Worm (Caenorhabditis elegans) whole organism, early embryonic: ENCODE measurements around the gene H04D03.4.

ENCODE experiments used
- B0310.2 ChIP-seq: sonication (generic microtip); optimal IDR thresholded peaks from 2 replicates; lab custom pipeline; 2016; ENCODE audit warnings: mild to moderate bottlenecking, missing genetic modification characterization, missing compliant biosample characterization
- F13C5.2 ChIP-seq: sonication (generic microtip); optimal IDR thresholded peaks from 2 replicates; lab custom pipeline; 2017; ENCODE audit warnings: mild to moderate bottlenecking, missing genetic modification characterization, inconsistent platforms, missing compliant biosample characterization
- aly-1 ChIP-seq: sonication (generic microtip); optimal IDR thresholded peaks from 2 replicates; lab custom pipeline; 2016; ENCODE audit warnings: missing genetic modification characterization, missing compliant biosample characterization
- ama-1 ChIP-seq: fragments of 150-350 bp; optimal IDR thresholded peaks from 2 replicates; lab custom pipeline; 2014
- ceh-13 ChIP-seq: fragments of 200-800 bp; sonication (Bioruptor generic); optimal IDR thresholded peaks from 2 replicates; lab custom pipeline; 2018; ENCODE audit warnings: mild to moderate bottlenecking, missing genetic modification characterization, missing compliant biosample characterization
- ceh-36 ChIP-seq: sonication (generic microtip); optimal IDR thresholded peaks from 2 replicates; lab custom pipeline; 2016; ENCODE audit warnings: missing genetic modification characterization, inconsistent platforms, missing compliant biosample characterization
- ets-7 ChIP-seq: sonication (generic microtip); optimal IDR thresholded peaks from 2 replicates; lab custom pipeline; 2016; ENCODE audit warnings: missing genotype, missing genetic modification characterization, missing compliant biosample characterization
- flt-1 ChIP-seq: fragments of 200-800 bp; sonication (Bioruptor generic); IDR thresholded peaks from 2 replicates; pipeline ENCODE4 v1.3.6; 2022; ENCODE audit warnings: missing genetic modification characterization, missing compliant biosample characterization
- hmbx-1 ChIP-seq: sonication (generic microtip); optimal IDR thresholded peaks from 2 replicates; lab custom pipeline; 2016; ENCODE audit warnings: mild to moderate bottlenecking, missing genetic modification characterization, missing compliant biosample characterization
- hmg-4 ChIP-seq: fragments of 200-800 bp; sonication (Bioruptor generic); optimal IDR thresholded peaks from 2 replicates; lab custom pipeline; 2018; ENCODE audit warnings: mild to moderate bottlenecking, missing genetic modification characterization, missing compliant biosample characterization
- hnd-1 ChIP-seq: sonication (generic microtip); optimal IDR thresholded peaks from 2 replicates; lab custom pipeline; 2016; ENCODE audit warnings: missing genetic modification characterization, missing compliant biosample characterization
- pes-1 ChIP-seq: fragments of 200-800 bp; sonication (Bioruptor generic); IDR thresholded peaks from 2 replicates; pipeline ENCODE4 v1.3.6; 2022; ENCODE audit warnings: missing genetic modification reagents, missing genetic modification characterization, missing compliant biosample characterization
- scrt-1 ChIP-seq: fragments of 200-800 bp; sonication (Bioruptor generic); IDR thresholded peaks from 2 replicates; pipeline ENCODE4 v1.3.6; 2022; ENCODE audit warnings: missing genetic modification characterization, missing compliant biosample characterization
- sea-1 ChIP-seq: fragments of 200-800 bp; sonication (Bioruptor generic); conservative IDR thresholded peaks from 2 replicates; pipeline ENCODE4 v1.3.6; 2022; ENCODE audit warnings: missing genetic modification characterization, missing compliant biosample characterization
- tbx-11 ChIP-seq: fragments of 200-800 bp; sonication (Bioruptor generic); IDR thresholded peaks from 2 replicates; pipeline ENCODE4 v1.3.6; 2022; ENCODE audit warnings: missing genetic modification characterization, missing compliant biosample characterization
- tbx-37 ChIP-seq: fragments of 200-800 bp; sonication (Bioruptor generic); conservative IDR thresholded peaks from 2 replicates; pipeline ENCODE4 v1.3.6; 2022; ENCODE audit warnings: missing genetic modification reagents, missing genetic modification characterization, missing compliant biosample characterization
- tra-4 ChIP-seq: sonication (generic microtip); optimal IDR thresholded peaks from 2 replicates; lab custom pipeline; 2017; ENCODE audit warnings: missing genetic modification characterization, missing compliant biosample characterization

H04D03.4 gene

DNA sequence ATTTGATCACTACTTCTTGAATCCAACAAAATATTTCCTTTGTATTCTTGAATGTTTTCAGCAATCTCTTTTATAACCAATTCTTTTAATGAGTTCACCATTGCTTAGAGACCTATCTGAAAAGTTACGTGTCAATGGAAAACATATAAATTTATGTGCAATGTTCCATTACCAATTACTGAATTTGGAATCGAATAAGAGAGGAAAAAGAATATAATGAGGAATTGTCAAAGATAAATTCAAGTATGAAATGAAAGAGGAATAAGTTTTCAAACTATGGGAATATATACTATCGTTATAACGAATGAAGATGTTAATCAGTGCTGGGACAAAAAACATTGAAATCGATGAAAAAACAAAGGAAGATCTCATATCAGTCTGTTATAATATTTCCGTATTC is at the start of gene H04D03.4:
H04D03.4 (minus strand) TSS at position 101 of the 400 bp plus-strand sequence.
- TF ChIP-seq tra-4 (no peak), ama-1 (lab: Kevin White, UChicago) (no peak), flt-1 (GFP tag; lab: Robert Waterston, UW) (no peak), tbx-37 (GFP tag; lab: Robert Waterston, UW) (no peak), ceh-13 (GFP tag; lab: Kevin White, UChicago) (no peak)

DNA sequence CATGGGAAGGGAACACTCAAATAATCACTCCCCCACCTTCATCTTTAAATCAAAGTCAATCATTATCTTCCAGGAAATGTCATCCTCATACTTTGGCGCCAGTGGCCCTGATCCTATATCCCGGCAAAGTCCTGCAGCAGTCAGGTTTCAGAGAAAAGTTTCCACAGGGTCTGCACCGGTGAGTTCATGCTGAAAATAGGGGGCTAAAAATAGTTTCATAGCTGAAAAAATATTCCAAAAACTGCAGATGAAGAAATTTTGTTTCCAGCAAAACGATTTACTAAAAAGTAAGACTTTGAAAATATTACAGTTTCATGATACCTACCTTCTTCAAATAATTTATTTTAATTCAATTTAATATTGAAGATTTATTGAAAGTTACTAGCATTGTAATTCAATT is 37.1 kb upstream of the H04D03.4 start, which contains the start of gene ptr-25:
ptr-25 (plus strand) TSS at position 73 of the 400 bp plus-strand sequence.
- no peak for TF ChIP-seq flt-1 (GFP tag; lab: Robert Waterston, UW)
- no peak for TF ChIP-seq tra-4
- TF ChIP-seq aly-1 (tag; lab: Kevin White, UChicago): no peak
- no peak for TF ChIP-seq hnd-1
- no peak for TF ChIP-seq ceh-36 (tag; lab: Kevin White, UChicago)
- TF ChIP-seq scrt-1: no peak
- no peak for TF ChIP-seq F13C5.2 (tag; lab: Kevin White, UChicago)
- TF ChIP-seq pes-1 (GFP tag; lab: Robert Waterston, UW): no peak
- TF ChIP-seq ama-1 (lab: Kevin White, UChicago): no peak
- no peak for TF ChIP-seq B0310.2 (tag; lab: Kevin White, UChicago)

DNA sequence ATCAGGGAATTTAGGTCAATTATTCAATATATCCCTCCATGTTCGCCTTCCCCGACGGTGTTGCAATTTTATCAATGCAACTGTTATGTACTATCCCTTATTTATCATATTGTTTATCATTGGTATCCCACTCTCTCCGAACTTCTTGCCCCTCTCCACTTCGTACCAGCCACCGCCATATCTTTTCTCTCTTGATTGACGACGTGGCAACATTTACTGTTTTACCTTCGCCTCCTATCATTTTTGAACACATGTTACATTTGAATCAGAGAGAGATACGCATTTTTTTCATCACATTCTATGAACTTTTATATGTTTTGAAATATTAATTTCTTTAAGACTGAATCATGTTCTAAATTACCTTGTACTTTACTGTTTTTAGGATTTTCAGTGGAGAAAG is 35.5 kb upstream of the H04D03.4 start:
- TF ChIP-seq ama-1 (lab: Kevin White, UChicago): no peak
- TF ChIP-seq flt-1 (GFP tag; lab: Robert Waterston, UW): no peak
- no peak for TF ChIP-seq tbx-37 (GFP tag; lab: Robert Waterston, UW)
- no peak for TF ChIP-seq tbx-11 (GFP tag; lab: Robert Waterston, UW)
- no peak for TF ChIP-seq B0310.2 (tag; lab: Kevin White, UChicago)
- TF ChIP-seq hnd-1: no peak
- TF ChIP-seq aly-1 (tag; lab: Kevin White, UChicago): no peak
- TF ChIP-seq ceh-13 (GFP tag; lab: Kevin White, UChicago): no peak

DNA sequence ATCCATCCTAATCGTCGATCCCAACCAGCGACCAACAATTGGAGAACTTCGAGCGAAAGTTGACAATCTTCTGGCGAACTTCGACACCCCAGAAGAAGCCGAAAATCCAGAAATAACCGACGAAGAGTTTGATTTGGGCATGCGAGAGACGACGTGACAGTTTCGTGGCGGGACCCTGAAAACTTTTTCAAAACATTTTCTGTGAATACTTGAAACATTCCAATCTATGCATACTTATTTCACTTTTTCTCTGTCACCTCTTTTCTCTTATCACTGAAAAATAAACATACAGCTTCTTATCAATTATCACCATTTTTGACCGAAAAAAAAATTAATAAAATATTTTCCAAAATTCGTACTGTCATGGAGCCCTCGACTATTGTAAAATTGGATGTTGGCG is 31.1 kb upstream of the H04D03.4 start, which contains the start of gene D2045.8:
D2045.8 (plus strand) TSS at position 301 of the 400 bp plus-strand sequence.
- TF ChIP-seq hmg-4 (GFP tag; lab: Kevin White, UChicago): no peak
- TF ChIP-seq tra-4: no peak
- no peak for TF ChIP-seq ets-7 (tag; lab: Kevin White, UChicago)
- no peak for TF ChIP-seq tbx-37 (GFP tag; lab: Robert Waterston, UW)
- TF ChIP-seq B0310.2 (tag; lab: Kevin White, UChicago): no peak
- TF ChIP-seq aly-1 (tag; lab: Kevin White, UChicago): no peak
- no peak for TF ChIP-seq scrt-1

DNA sequence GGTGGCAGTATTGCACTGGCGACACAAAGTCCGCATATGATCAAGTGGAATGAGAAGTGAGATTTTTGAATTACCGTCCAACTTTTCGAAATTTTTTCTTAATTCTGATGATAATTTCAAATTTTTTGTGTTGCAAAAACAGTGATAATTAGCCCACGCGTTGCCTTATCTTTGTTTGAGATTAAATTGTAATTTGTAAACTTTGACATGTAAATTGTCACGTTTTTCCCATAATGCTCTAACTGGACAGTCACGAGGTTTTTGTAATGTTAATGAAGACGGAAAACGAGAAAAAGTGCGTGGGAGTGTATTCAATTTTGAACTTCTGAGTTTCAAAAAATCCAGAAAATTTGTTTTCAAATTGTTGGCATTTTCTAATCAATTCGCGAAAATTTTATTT is 30.6 kb upstream of the H04D03.4 start:
- TF ChIP-seq tra-4 (no peak), hnd-1 (no peak), F13C5.2 (tag; lab: Kevin White, UChicago) (no peak), pes-1 (GFP tag; lab: Robert Waterston, UW) (no peak), ets-7 (tag; lab: Kevin White, UChicago) (no peak), scrt-1 (no peak)

DNA sequence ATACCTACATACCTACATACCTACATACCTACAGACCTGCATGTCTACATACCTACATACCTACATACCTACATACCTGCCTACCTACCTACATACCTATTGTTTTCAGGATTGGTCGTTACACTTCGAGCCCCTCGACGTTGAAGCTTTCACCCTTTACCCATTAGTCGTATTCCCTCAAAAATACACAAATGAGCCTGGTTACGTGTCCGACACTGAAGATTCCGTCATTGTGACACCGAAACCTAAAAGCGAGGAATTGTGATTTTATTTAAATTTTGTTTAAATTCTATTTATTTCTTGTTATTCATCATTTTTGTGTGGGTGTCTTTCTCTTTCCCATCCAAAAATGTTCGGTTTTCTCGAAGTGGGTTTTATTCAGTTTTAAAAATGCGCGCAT is 28.3 kb upstream of the H04D03.4 start, which contains the start of gene D2045.7:
D2045.7 (plus strand) TSS at position 301 of the 400 bp plus-strand sequence.
- no peak for TF ChIP-seq pes-1 (GFP tag; lab: Robert Waterston, UW)
- TF ChIP-seq F13C5.2 (tag; lab: Kevin White, UChicago): no peak
- TF ChIP-seq hmbx-1 (tag; lab: Kevin White, UChicago): no peak

DNA sequence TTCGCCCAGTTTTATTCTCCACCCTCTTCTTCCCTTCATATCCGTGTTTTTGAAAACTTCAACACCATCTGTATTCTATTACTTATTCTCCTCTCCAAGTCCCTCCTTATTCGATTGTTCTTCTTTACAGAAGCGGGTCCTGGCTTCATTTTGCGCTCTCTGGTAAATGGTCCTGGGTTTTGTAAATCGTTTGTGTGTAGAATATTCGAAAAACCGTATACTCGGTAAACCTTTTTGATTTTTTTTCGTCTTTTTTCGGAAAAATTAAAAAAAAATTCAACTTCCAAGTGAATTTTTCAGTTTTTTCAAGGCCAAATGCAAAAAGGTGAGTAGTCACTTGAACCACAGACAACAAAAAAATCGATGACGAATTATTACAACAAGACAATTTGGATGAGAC is 24.0 kb upstream of the H04D03.4 start, which contains the start of gene D2045.9:
D2045.9 (plus strand) TSS at position 301 of the 400 bp plus-strand sequence.
- TF ChIP-seq hnd-1: no peak
- no peak for TF ChIP-seq F13C5.2 (tag; lab: Kevin White, UChicago)
- TF ChIP-seq tbx-11 (GFP tag; lab: Robert Waterston, UW): no peak
- TF ChIP-seq tra-4: no peak
- no peak for TF ChIP-seq B0310.2 (tag; lab: Kevin White, UChicago)
- TF ChIP-seq tbx-37 (GFP tag; lab: Robert Waterston, UW): no peak
- no peak for TF ChIP-seq ceh-36 (tag; lab: Kevin White, UChicago)
- TF ChIP-seq pes-1 (GFP tag; lab: Robert Waterston, UW): no peak
- TF ChIP-seq aly-1 (tag; lab: Kevin White, UChicago): no peak
- no peak for TF ChIP-seq ets-7 (tag; lab: Kevin White, UChicago)
- no peak for TF ChIP-seq ama-1 (lab: Kevin White, UChicago)
- no peak for TF ChIP-seq flt-1 (GFP tag; lab: Robert Waterston, UW)
- no peak for TF ChIP-seq ceh-13 (GFP tag; lab: Kevin White, UChicago)
- no peak for TF ChIP-seq hmg-4 (GFP tag; lab: Kevin White, UChicago)
- TF ChIP-seq sea-1: no peak
- no peak for TF ChIP-seq hmbx-1 (tag; lab: Kevin White, UChicago)
- no peak for TF ChIP-seq scrt-1

DNA sequence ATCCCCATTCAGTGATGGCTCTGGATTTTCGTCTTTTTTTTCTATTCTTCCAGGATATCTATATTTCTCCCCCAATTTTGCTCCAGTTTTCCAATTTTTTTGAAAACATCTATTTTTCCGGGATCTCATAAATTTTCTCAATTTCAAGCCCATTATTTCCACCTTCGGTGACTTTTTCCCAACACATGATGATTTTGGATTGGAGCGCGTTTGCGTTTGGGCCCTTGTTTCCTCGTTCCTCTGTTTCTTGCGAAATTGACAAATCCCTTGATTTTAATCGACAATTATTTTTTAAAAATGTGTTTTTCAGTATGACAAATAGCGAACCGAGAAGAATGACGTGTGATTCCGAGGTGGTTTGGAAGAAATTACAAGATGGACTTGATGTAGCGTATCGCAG is 20.0 kb upstream of the H04D03.4 start, which contains the start of gene cul-1:
cul-1 (plus strand) TSS at position 311 of the 400 bp plus-strand sequence.
- TF ChIP-seq flt-1 (GFP tag; lab: Robert Waterston, UW) (no peak), hmbx-1 (tag; lab: Kevin White, UChicago) (no peak), aly-1 (tag; lab: Kevin White, UChicago) (no peak), sea-1 (no peak), pes-1 (GFP tag; lab: Robert Waterston, UW) (no peak), hmg-4 (GFP tag; lab: Kevin White, UChicago) (no peak), ceh-13 (GFP tag; lab: Kevin White, UChicago) (no peak), tra-4 (no peak), ets-7 (tag; lab: Kevin White, UChicago) (no peak), scrt-1 (no peak), tbx-37 (GFP tag; lab: Robert Waterston, UW) (no peak), F13C5.2 (tag; lab: Kevin White, UChicago) (no peak)
